Fruit fly (Drosophila melanogaster) whole organism, embryonic: Measurements from ENCODE around the gene Lrrk.

Experiments used
- Atf3 ChIP-seq: fragments of 200-800 bp; sonication (Bioruptor generic); optimal IDR thresholded peaks from 3 replicates; lab custom pipeline; 2016; ENCODE audit warnings: missing biosample characterization, missing genetic modification characterization
- BEAF-32 ChIP-seq: fragments of 200-800 bp; sonication (Bioruptor generic); optimal IDR thresholded peaks from 3 replicates; lab custom pipeline; 2017; ENCODE audit warnings: missing biosample characterization, missing genetic modification characterization, mild to moderate bottlenecking, moderate library complexity, missing genetic modification reagents
- CG1024 ChIP-seq: fragments of 200-800 bp; sonication (Bioruptor generic); IDR thresholded peaks from 2 replicates; pipeline ENCODE4 v1.3.6; 2022; ENCODE audit warnings: missing biosample characterization, missing genetic modification characterization
- CG11504 ChIP-seq: fragments of 200-800 bp; sonication (Bioruptor generic); optimal IDR thresholded peaks from 3 replicates; lab custom pipeline; 2019; ENCODE audit warnings: missing biosample characterization, mild to moderate bottlenecking, missing genetic modification characterization, moderate library complexity
- CG11723 ChIP-seq: fragments of 200-800 bp; sonication (Bioruptor generic); optimal IDR thresholded peaks from 2 replicates; lab custom pipeline; 2017; ENCODE audit warnings: missing biosample characterization, mild to moderate bottlenecking, missing genetic modification characterization
- CG12744 ChIP-seq: fragments of 200-800 bp; sonication (Bioruptor generic); optimal IDR thresholded peaks from 2 replicates; lab custom pipeline; 2016; ENCODE audit warnings: missing biosample characterization, missing genetic modification characterization
- CG12942 ChIP-seq: fragments of 200-800 bp; sonication (Bioruptor generic); optimal IDR thresholded peaks from 3 replicates; lab custom pipeline; 2016; ENCODE audit warnings: missing biosample characterization, missing genetic modification characterization
- CG13424 ChIP-seq: fragments of 200-800 bp; sonication (Bioruptor generic); optimal IDR thresholded peaks from 2 replicates; lab custom pipeline; 2019; ENCODE audit warnings: missing biosample characterization, mild to moderate bottlenecking, missing genetic modification characterization, moderate library complexity
- CG14965 ChIP-seq: fragments of 200-800 bp; sonication (Bioruptor generic); optimal IDR thresholded peaks from 2 replicates; lab custom pipeline; 2016; ENCODE audit warnings: missing biosample characterization, missing genetic modification characterization, borderline replicate concordance
- CG16779 ChIP-seq: fragments of 200-800 bp; sonication (Bioruptor generic); IDR thresholded peaks from 2 replicates; pipeline ENCODE4 v1.3.6; 2022; ENCODE audit warnings: missing biosample characterization, missing genetic modification characterization
- CG17359 ChIP-seq: fragments of 200-800 bp; sonication (Bioruptor generic); optimal IDR thresholded peaks from 3 replicates; lab custom pipeline; 2018; ENCODE audit warnings: missing biosample characterization, mild to moderate bottlenecking, missing genetic modification characterization, moderate library complexity
- CG17361 ChIP-seq: fragments of 200-800 bp; sonication (Bioruptor generic); IDR thresholded peaks from 3 replicates; pipeline ENCODE4 v1.3.6; 2022; ENCODE audit warnings: missing biosample characterization, missing genetic modification characterization
- CG18011 ChIP-seq: fragments of 200-800 bp; sonication (Bioruptor generic); optimal IDR thresholded peaks from 2 replicates; lab custom pipeline; 2017; ENCODE audit warnings: missing biosample characterization, missing genetic modification characterization, mild to moderate bottlenecking, moderate library complexity, missing genotype
- CG18262 ChIP-seq: fragments of 200-800 bp; optimal IDR thresholded peaks from 3 replicates; lab custom pipeline; 2019; ENCODE audit warnings: missing biosample characterization, mild to moderate bottlenecking, missing genetic modification characterization, moderate library complexity
- CG18599 ChIP-seq: fragments of 200-800 bp; sonication (Bioruptor generic); optimal IDR thresholded peaks from 3 replicates; lab custom pipeline; 2017; ENCODE audit warnings: missing biosample characterization, missing genetic modification characterization, mild to moderate bottlenecking, moderate library complexity, missing genetic modification reagents
- CG2202 ChIP-seq: fragments of 200-800 bp; sonication (Bioruptor generic); optimal IDR thresholded peaks from 2 replicates; lab custom pipeline; 2018; ENCODE audit warnings: missing biosample characterization, mild to moderate bottlenecking, missing genetic modification characterization
- CG2712 ChIP-seq: fragments of 200-800 bp; optimal IDR thresholded peaks from 3 replicates; lab custom pipeline; 2019; ENCODE audit warnings: missing biosample characterization, mild to moderate bottlenecking, missing genetic modification characterization, moderate library complexity
- CG32772 ChIP-seq: fragments of 200-800 bp; sonication (Bioruptor generic); IDR thresholded peaks from 2 replicates; pipeline ENCODE4 v1.3.6; 2022; ENCODE audit warnings: missing biosample characterization, missing genetic modification characterization
- CG3407 ChIP-seq: fragments of 200-800 bp; sonication (Bioruptor generic); optimal IDR thresholded peaks from 2 replicates; lab custom pipeline; 2018; ENCODE audit warnings: missing biosample characterization, mild to moderate bottlenecking, missing genetic modification characterization
- CG3726 ChIP-seq: fragments of 200-800 bp; sonication (Bioruptor generic); IDR thresholded peaks from 3 replicates; pipeline ENCODE4, ENCODE4 v1.3.6; 2022; ENCODE audit warnings: missing biosample characterization, missing genetic modification characterization
- CG4424 ChIP-seq: fragments of 200-800 bp; sonication (Bioruptor generic); optimal IDR thresholded peaks from 3 replicates; lab custom pipeline; 2016; ENCODE audit warnings: missing biosample characterization, missing genetic modification characterization
- CG4730 ChIP-seq: fragments of 200-800 bp; sonication (Bioruptor generic); IDR thresholded peaks from 2 replicates; pipeline ENCODE4 v1.3.6; 2022; ENCODE audit warnings: missing biosample characterization, missing genetic modification characterization
- CG7987 ChIP-seq: fragments of 200-800 bp; sonication (Bioruptor generic); optimal IDR thresholded peaks from 2 replicates; lab custom pipeline; 2018; ENCODE audit warnings: missing biosample characterization, mild to moderate bottlenecking, missing genetic modification characterization, moderate library complexity
- CG8765 ChIP-seq: fragments of 200-800 bp; sonication (Bioruptor generic); IDR thresholded peaks from 2 replicates; pipeline ENCODE4 v1.3.6; 2022; ENCODE audit warnings: missing biosample characterization, missing genetic modification characterization
- Deaf1 ChIP-seq: fragments of 200-800 bp; optimal IDR thresholded peaks from 3 replicates; lab custom pipeline; 2019; ENCODE audit warnings: missing biosample characterization, mild to moderate bottlenecking, missing genetic modification characterization, moderate library complexity
- E2f2 ChIP-seq: fragments of 200-800 bp; sonication (Bioruptor generic); IDR thresholded peaks from 2 replicates; pipeline ENCODE4 v1.3.6; 2022; ENCODE audit warnings: missing biosample characterization, missing genetic modification characterization
- HLH54F ChIP-seq: fragments of 200-800 bp; sonication (Bioruptor generic); optimal IDR thresholded peaks from 3 replicates; lab custom pipeline; 2016; ENCODE audit warnings: missing biosample characterization, missing genetic modification characterization
- Hmx ChIP-seq: fragments of 200-800 bp; sonication (Bioruptor generic); optimal IDR thresholded peaks from 2 replicates; lab custom pipeline; 2016; ENCODE audit warnings: missing biosample characterization, missing genetic modification characterization
- MESR4 ChIP-seq: fragments of 200-800 bp; sonication (Bioruptor generic); optimal IDR thresholded peaks from 2 replicates; lab custom pipeline; 2018; ENCODE audit warnings: missing biosample characterization, mild to moderate bottlenecking, missing genetic modification characterization, moderate library complexity
- Poxn ChIP-seq: fragments of 200-800 bp; sonication (Bioruptor generic); IDR thresholded peaks from 2 replicates; pipeline ENCODE4 v1.3.6; 2022; ENCODE audit warnings: missing biosample characterization, missing genetic modification characterization
- Tbp ChIP-seq: fragments of >200 bp; optimal IDR thresholded peaks from 2 replicates; lab custom pipeline; 2018; ENCODE audit warnings: missing biosample characterization, missing genetic modification characterization
- Vsx1 ChIP-seq: fragments of 200-800 bp; sonication (Bioruptor generic); optimal IDR thresholded peaks from 2 replicates; lab custom pipeline; 2017; ENCODE audit warnings: missing biosample characterization, mild to moderate bottlenecking, missing genetic modification characterization, missing genetic modification reagents
- YL-1 ChIP-seq: fragments of 200-800 bp; sonication (Bioruptor generic); optimal IDR thresholded peaks from 3 replicates; lab custom pipeline; 2017; ENCODE audit warnings: missing biosample characterization, mild to moderate bottlenecking, missing genetic modification characterization
- ab ChIP-seq: fragments of 200-800 bp; sonication (Bioruptor generic); optimal IDR thresholded peaks from 2 replicates; lab custom pipeline; 2016; ENCODE audit warnings: missing biosample characterization, missing genetic modification characterization
- aop ChIP-seq: fragments of 200-800 bp; sonication (Bioruptor generic); IDR thresholded peaks from 2 replicates; pipeline ENCODE4 v1.3.6; 2022; ENCODE audit warnings: missing biosample characterization, missing genetic modification characterization
- ase ChIP-seq: fragments of 200-800 bp; sonication (Bioruptor generic); IDR thresholded peaks from 3 replicates; pipeline ENCODE4 v1.3.6; 2022; ENCODE audit warnings: missing biosample characterization, missing genetic modification characterization
- bbx ChIP-seq: fragments of 200-800 bp; sonication (Bioruptor generic); IDR thresholded peaks from 2 replicates; pipeline ENCODE4 v1.3.6; 2022; ENCODE audit warnings: missing biosample characterization, missing genetic modification characterization; ENCODE audit not compliant: partially characterized antibody
- en ChIP-seq: fragments of 200-800 bp; sonication (Bioruptor generic); optimal IDR thresholded peaks from 2 replicates; lab custom pipeline; 2016; ENCODE audit warnings: missing biosample characterization, missing genetic modification characterization
- ewg ChIP-seq: fragments of 200-800 bp; sonication (Bioruptor generic); optimal IDR thresholded peaks from 3 replicates; lab custom pipeline; 2017; ENCODE audit warnings: mild to moderate bottlenecking, missing biosample characterization, missing genetic modification reagents, missing genetic modification characterization
- h ChIP-seq: fragments of >200 bp; optimal IDR thresholded peaks from 2 replicates; lab custom pipeline; 2017
- klu ChIP-seq: fragments of 200-800 bp; sonication (Bioruptor generic); IDR thresholded peaks from 2 replicates; pipeline ENCODE4 v1.3.6; 2022; ENCODE audit warnings: missing biosample characterization, missing genetic modification characterization
- knrl ChIP-seq: fragments of 200-800 bp; sonication (Bioruptor generic); IDR thresholded peaks from 3 replicates; pipeline ENCODE4 v1.3.6; 2022; ENCODE audit warnings: missing biosample characterization, missing genetic modification characterization; ENCODE audit not compliant: partially characterized antibody
- p53 ChIP-seq: fragments of 200-800 bp; sonication (Bioruptor generic); optimal IDR thresholded peaks from 2 replicates; lab custom pipeline; 2016; ENCODE audit warnings: missing biosample characterization, missing genetic modification characterization
- row ChIP-seq: fragments of 200-800 bp; sonication (Bioruptor generic); IDR thresholded peaks from 3 replicates; pipeline ENCODE4 v1.3.6; 2022; ENCODE audit warnings: missing biosample characterization, missing genetic modification characterization
- schlank ChIP-seq: fragments of 200-800 bp; sonication (Bioruptor generic); optimal IDR thresholded peaks from 2 replicates; lab custom pipeline; 2018; ENCODE audit warnings: missing biosample characterization, mild to moderate bottlenecking, missing genetic modification characterization
- sisA ChIP-seq: fragments of 200-800 bp; sonication (Bioruptor generic); IDR thresholded peaks from 2 replicates; pipeline ENCODE4 v1.3.6; 2022; ENCODE audit warnings: missing biosample characterization, missing genetic modification characterization
- tup ChIP-seq: fragments of 200-800 bp; sonication (Bioruptor generic); optimal IDR thresholded peaks from 2 replicates; lab custom pipeline; 2016; ENCODE audit warnings: missing biosample characterization, mild to moderate bottlenecking, missing genetic modification characterization, moderate library complexity
- wek ChIP-seq: fragments of 200-800 bp; sonication (Bioruptor generic); optimal IDR thresholded peaks from 3 replicates; lab custom pipeline; 2018; ENCODE audit warnings: missing biosample characterization, mild to moderate bottlenecking, missing genetic modification characterization, moderate library complexity
- zfh1 ChIP-seq: fragments of 200-800 bp; sonication (Bioruptor generic); IDR thresholded peaks from 3 replicates; pipeline ENCODE4 v1.3.6; 2022; ENCODE audit warnings: missing biosample characterization, missing genetic modification characterization

The Lrrk gene

DNA sequence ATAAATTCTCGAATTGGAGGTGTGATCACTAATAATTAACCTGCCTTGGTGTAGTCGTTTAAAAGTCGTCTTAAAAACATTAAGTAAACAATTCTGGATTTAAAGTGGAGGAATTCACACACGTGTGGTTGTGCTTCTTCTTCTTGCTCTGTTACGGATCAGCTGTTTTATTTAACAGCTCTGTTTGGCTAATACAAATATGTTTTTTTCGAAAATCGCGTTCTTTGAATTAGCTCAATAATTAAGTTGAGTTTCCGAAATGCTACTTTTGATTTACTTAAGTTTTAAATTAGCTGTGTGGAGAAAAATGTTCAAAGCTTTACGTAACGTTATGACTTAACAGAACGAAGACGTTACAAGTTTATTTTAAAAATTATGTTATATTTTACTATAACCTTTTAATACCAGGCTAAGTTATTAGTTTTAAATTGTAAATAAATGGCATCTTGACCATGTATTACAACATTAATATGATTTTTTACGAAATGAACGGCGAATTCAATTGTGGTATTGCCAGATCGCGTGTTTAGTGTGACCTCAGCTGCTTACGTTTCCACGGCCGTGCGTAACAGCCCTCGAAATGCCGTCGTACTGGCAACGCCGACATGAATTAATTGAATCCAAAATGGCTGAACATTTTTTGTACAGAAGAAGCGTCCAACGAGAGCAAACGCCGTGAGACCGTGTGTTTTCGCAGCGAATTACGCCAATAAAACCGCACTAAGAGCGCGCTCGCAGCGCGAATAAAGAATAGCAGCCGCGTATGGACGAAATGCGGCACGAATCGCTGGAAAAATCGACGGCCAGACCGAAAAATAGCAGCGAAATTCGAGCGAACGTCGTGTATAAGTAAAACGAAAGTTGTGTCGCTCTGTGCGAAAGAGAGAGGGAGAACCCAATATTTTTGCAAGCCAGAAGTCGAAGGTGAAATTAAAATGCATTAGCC lies 42.5 kb upstream of the Lrrk start, which contains the start of the genes Pus1 and bon (continued):
- TF ChIP-seq ewg (GFP tag; lab: Kevin White, UChicago) (no peak), CG17359 (no peak), CG12942 (GFP tag; lab: Kevin White, UChicago) (no peak), p53 (peak; percentile 5), CG4730 (GFP tag; lab: Robert Waterston, UW) (no peak), CG11723 (GFP tag; lab: Kevin White, UChicago) (no peak), h (no peak), CG2712 (tag; lab: Kevin White, UChicago) (peak; percentile 33), Deaf1 (peak; percentile 63), CG7987 (GFP tag; lab: Kevin White, UChicago) (peak; percentile 32), tup (GFP tag; lab: Kevin White, UChicago) (no peak), YL-1 (GFP tag; lab: Kevin White, UChicago) (peak; percentile 88), en (GFP tag; lab: Kevin White, UChicago) (no peak), HLH54F (GFP tag; lab: Kevin White, UChicago) (peak; percentile 30), CG18599 (GFP tag; lab: Kevin White, UChicago) (no peak), zfh1 (GFP tag; lab: Robert Waterston, UW) (peak; percentile 37; the same call in 1 of the 3 replicates), MESR4 (GFP tag; lab: Kevin White, UChicago) (peak; percentile 84), CG18262 (tag; lab: Kevin White, UChicago) (peak; percentile 21), CG32772 (GFP tag; lab: Robert Waterston, UW) (no peak), CG4424 (GFP tag; lab: Kevin White, UChicago) (no peak), CG18011 (GFP tag; lab: Kevin White, UChicago) (no peak), Poxn (GFP tag; lab: Robert Waterston, UW) (no peak), wek (GFP tag; lab: Kevin White, UChicago) (no peak), CG17361 (GFP tag; lab: Robert Waterston, UW) (no peak), CG1024 (no peak), CG3407 (no peak), bbx (GFP tag; lab: Robert Waterston, UW) (peak; percentile 23; the same call in 1 of the 2 replicates), aop (GFP tag; lab: Robert Waterston, UW) (no peak), CG12744 (GFP tag; lab: Kevin White, UChicago) (no peak), row (GFP tag; lab: Robert Waterston, UW) (peak; percentile 38; the same call in 2 of the 3 replicates), ab (GFP tag; lab: Kevin White, UChicago) (no peak), schlank (tag; lab: Kevin White, UChicago) (no peak), Hmx (GFP tag; lab: Kevin White, UChicago) (no peak), CG8765 (no peak), knrl (GFP tag; lab: Robert Waterston, UW) (no peak), CG14965 (GFP tag; lab: Kevin White, UChicago) (no peak), Tbp (GFP tag; lab: Kevin White, UChicago) (no peak), CG3726 (GFP tag; lab: Robert Waterston, UW) (no peak), CG13424 (tag; lab: Kevin White, UChicago) (no peak), E2f2 (GFP tag; lab: Robert Waterston, UW) (peak; percentile 37), ase (GFP tag; lab: Robert Waterston, UW) (no peak), CG2202 (no peak), Vsx1 (GFP tag; lab: Kevin White, UChicago) (peak; percentile 51), klu (GFP tag; lab: Robert Waterston, UW) (no peak), sisA (GFP tag; lab: Robert Waterston, UW) (peak; percentile 42; the same call in 1 of the 2 replicates), BEAF-32 (GFP tag; lab: Kevin White, UChicago) (peak; percentile 52), CG11504 (tag; lab: Kevin White, UChicago) (peak; percentile 29), Atf3 (peak; percentile 17), CG16779 (GFP tag; lab: Robert Waterston, UW) (no peak)
